Fruit fly (Drosophila melanogaster) whole organism, pupa: ENCODE measurements around the gene twr.

Experiments
- CG10348 ChIP-seq: fragments of 200-800 bp; sonication (Bioruptor generic); IDR thresholded peaks from 2 replicates; pipeline ENCODE4 v1.3.6; 2022; ENCODE audit warnings: missing biosample characterization, missing genetic modification characterization
- CG12605 ChIP-seq: fragments of 200-800 bp; sonication (Bioruptor generic); IDR thresholded peaks from 2 replicates; pipeline ENCODE4 v1.3.6; 2022; ENCODE audit warnings: missing biosample characterization, missing genetic modification characterization
- CG13204 ChIP-seq: fragments of 200-800 bp; sonication (Bioruptor generic); optimal IDR thresholded peaks from 2 replicates; lab custom pipeline; 2018; ENCODE audit warnings: missing biosample characterization, mild to moderate bottlenecking, missing genetic modification characterization, moderate library complexity
- CG14655 ChIP-seq: fragments of 200-800 bp; sonication (Bioruptor generic); optimal IDR thresholded peaks from 3 replicates; lab custom pipeline; 2017; ENCODE audit warnings: mild to moderate bottlenecking, missing biosample characterization, missing genetic modification reagents, missing genetic modification characterization
- CG15710 ChIP-seq: fragments of 200-800 bp; sonication (Bioruptor generic); optimal IDR thresholded peaks from 2 replicates; lab custom pipeline; 2018; ENCODE audit warnings: missing biosample characterization, mild to moderate bottlenecking, missing genetic modification characterization, moderate library complexity
- CG17806 ChIP-seq: fragments of 200-800 bp; sonication (Bioruptor generic); optimal IDR thresholded peaks from 2 replicates; lab custom pipeline; 2018; ENCODE audit warnings: missing biosample characterization, mild to moderate bottlenecking, missing genetic modification characterization, moderate library complexity
- CG32121 ChIP-seq: fragments of 200-800 bp; sonication (Bioruptor generic); IDR thresholded peaks from 2 replicates; pipeline ENCODE4 v1.3.6; 2022; ENCODE audit warnings: missing biosample characterization, missing genetic modification characterization
- CG34367 ChIP-seq: fragments of 200-800 bp; sonication (Bioruptor generic); optimal IDR thresholded peaks from 2 replicates; lab custom pipeline; 2018; ENCODE audit warnings: missing biosample characterization, mild to moderate bottlenecking, missing genetic modification characterization
- CG4496 ChIP-seq: fragments of 200-800 bp; sonication (Bioruptor generic); IDR thresholded peaks from 3 replicates; pipeline ENCODE4 v1.3.6; 2022; ENCODE audit warnings: missing biosample characterization, missing genetic modification characterization
- CG8159 ChIP-seq: fragments of 200-800 bp; sonication (Bioruptor generic); optimal IDR thresholded peaks from 3 replicates; lab custom pipeline; 2018; ENCODE audit warnings: missing biosample characterization, mild to moderate bottlenecking, missing genetic modification characterization, moderate library complexity
- CG8301 ChIP-seq: fragments of 200-800 bp; sonication (Bioruptor generic); optimal IDR thresholded peaks from 2 replicates; lab custom pipeline; 2018; ENCODE audit warnings: missing biosample characterization, mild to moderate bottlenecking, missing genetic modification characterization
- CG9948 ChIP-seq: fragments of 200-800 bp; sonication (Bioruptor generic); optimal IDR thresholded peaks from 2 replicates; lab custom pipeline; 2018; ENCODE audit warnings: missing biosample characterization, mild to moderate bottlenecking, missing genetic modification characterization, moderate library complexity
- D1 ChIP-seq: fragments of 200-800 bp; sonication (Bioruptor generic); optimal IDR thresholded peaks from 2 replicates; lab custom pipeline; 2018; ENCODE audit warnings: missing biosample characterization, mild to moderate bottlenecking, missing genetic modification characterization, moderate library complexity
- EcR ChIP-seq: fragments of 200-800 bp; sonication (Bioruptor generic); optimal IDR thresholded peaks from 3 replicates; lab custom pipeline; 2019; ENCODE audit warnings: missing biosample characterization, missing genetic modification characterization, mild to moderate bottlenecking, moderate library complexity, missing genetic modification reagents
- Ets98B ChIP-seq: fragments of 200-800 bp; sonication (Bioruptor generic); IDR thresholded peaks from 2 replicates; pipeline ENCODE4 v1.3.6; 2022; ENCODE audit warnings: missing biosample characterization, missing genetic modification characterization
- Pif1A ChIP-seq: fragments of 200-800 bp; sonication (Bioruptor generic); optimal IDR thresholded peaks from 3 replicates; lab custom pipeline; 2016; ENCODE audit warnings: missing biosample characterization, missing genetic modification characterization
- Pif1B ChIP-seq: fragments of 200-800 bp; sonication (Bioruptor generic); optimal IDR thresholded peaks from 3 replicates; lab custom pipeline; 2016; ENCODE audit warnings: missing biosample characterization, missing genetic modification characterization
- Snoo ChIP-seq: fragments of 200-800 bp; sonication (Bioruptor generic); optimal IDR thresholded peaks from 3 replicates; lab custom pipeline; 2017; ENCODE audit warnings: missing biosample characterization, mild to moderate bottlenecking, missing genetic modification characterization, inconsistent platforms
- fd96Ca ChIP-seq: fragments of 200-800 bp; sonication (Bioruptor generic); IDR thresholded peaks from 3 replicates; pipeline ENCODE4 v1.3.6; 2022; ENCODE audit warnings: missing biosample characterization, missing genetic modification characterization
- gl ChIP-seq: fragments of 200-800 bp; sonication (Bioruptor generic); optimal IDR thresholded peaks from 2 replicates; lab custom pipeline; 2018; ENCODE audit warnings: missing biosample characterization, mild to moderate bottlenecking, missing genetic modification characterization
- rn ChIP-seq: fragments of 200-800 bp; sonication (Bioruptor generic); IDR thresholded peaks from 2 replicates; pipeline ENCODE4 v1.3.6; 2022; ENCODE audit warnings: missing biosample characterization, missing genetic modification characterization

The twr gene

dm6 chr3R:6657278-6658246 is at the start of gene twr, which contains the start of gene CG1307:
Gene twr (plus strand): TSS chr3R:6657882.
Gene CG1307 (minus strand): TSS chr3R:6657442.
- TF ChIP-seq CG12605 (GFP tag; lab: Robert Waterston, UW): peak; percentile 50; the same call in 1 of the 2 replicates
- TF ChIP-seq EcR (GFP tag; lab: Kevin White, UChicago): peak; percentile 84
- TF ChIP-seq CG34367: no peak
- TF ChIP-seq CG9948: peak; percentile 4
- TF ChIP-seq D1 (tag; lab: Kevin White, UChicago): no peak
- no peak for TF ChIP-seq CG8301 (tag; lab: Kevin White, UChicago)
- TF ChIP-seq rn (GFP tag; lab: Robert Waterston, UW): no peak
- TF ChIP-seq CG4496 (GFP tag; lab: Robert Waterston, UW): 0 out of 3 replicates have a peak, but pooled peaks have one; percentile 25
- TF ChIP-seq CG15710 (tag; lab: Kevin White, UChicago): no peak
- TF ChIP-seq CG13204 (GFP tag; lab: Kevin White, UChicago): no peak
- TF ChIP-seq, all 21 proteins: peak for 4

- TF ChIP-seq CG14655 (GFP tag; lab: Kevin White, UChicago): no peak
- no peak for TF ChIP-seq CG8159 (tag; lab: Kevin White, UChicago)
- TF ChIP-seq CG32121 (GFP tag; lab: Robert Waterston, UW): no peak
- TF ChIP-seq CG10348: no peak
- TF ChIP-seq Pif1B (GFP tag; lab: Kevin White, UChicago): no peak
- no peak for TF ChIP-seq CG13204 (GFP tag; lab: Kevin White, UChicago)
- TF ChIP-seq CG4496 (GFP tag; lab: Robert Waterston, UW): no peak
- no peak for TF ChIP-seq CG17806 (tag; lab: Kevin White, UChicago)
- TF ChIP-seq CG15710 (tag; lab: Kevin White, UChicago): no peak
- TF ChIP-seq Pif1A (GFP tag; lab: Kevin White, UChicago): no peak
- TF ChIP-seq CG8301 (tag; lab: Kevin White, UChicago): no peak
These were observed 48.9 kb upstream of the twr start, which contains the start of gene glob2 for dm6 chr3R:6608814-6609213. Gene glob2 (minus strand): TSS chr3R:6608914.

- TF ChIP-seq CG15710 (tag; lab: Kevin White, UChicago) (no peak), CG12605 (GFP tag; lab: Robert Waterston, UW) (no peak), CG17806 (tag; lab: Kevin White, UChicago) (no peak), Ets98B (GFP tag; lab: Robert Waterston, UW) (no peak), gl (tag; lab: Kevin White, UChicago) (no peak), CG8301 (tag; lab: Kevin White, UChicago) (no peak), CG9948 (no peak), rn (GFP tag; lab: Robert Waterston, UW) (no peak), CG13204 (GFP tag; lab: Kevin White, UChicago) (no peak), Pif1B (GFP tag; lab: Kevin White, UChicago) (no peak), EcR (GFP tag; lab: Kevin White, UChicago) (no peak)
These were observed 29.9 kb upstream of the twr start, which contains the start of gene sowi for dm6 chr3R:6627800-6628199. Gene sowi (minus strand): TSS chr3R:6627900.

- TF ChIP-seq CG13204 (GFP tag; lab: Kevin White, UChicago) (no peak), CG14655 (GFP tag; lab: Kevin White, UChicago) (no peak), CG15710 (tag; lab: Kevin White, UChicago) (no peak), CG17806 (tag; lab: Kevin White, UChicago) (no peak), rn (GFP tag; lab: Robert Waterston, UW) (no peak), EcR (GFP tag; lab: Kevin White, UChicago) (no peak), CG8301 (tag; lab: Kevin White, UChicago) (no peak), CG4496 (GFP tag; lab: Robert Waterston, UW) (no peak), CG8159 (tag; lab: Kevin White, UChicago) (no peak), CG9948 (no peak), gl (tag; lab: Kevin White, UChicago) (no peak)
These were observed 28.5 kb upstream of the twr start, which contains the start of gene CG15177 for dm6 chr3R:6629221-6629620. Gene CG15177 (minus strand): TSS chr3R:6629321.

- TF ChIP-seq CG14655 (GFP tag; lab: Kevin White, UChicago) (no peak), CG17806 (tag; lab: Kevin White, UChicago) (no peak), gl (tag; lab: Kevin White, UChicago) (no peak), D1 (tag; lab: Kevin White, UChicago) (no peak), CG4496 (GFP tag; lab: Robert Waterston, UW) (no peak), Pif1B (GFP tag; lab: Kevin White, UChicago) (no peak), rn (GFP tag; lab: Robert Waterston, UW) (no peak), CG9948 (no peak), EcR (GFP tag; lab: Kevin White, UChicago) (no peak), CG13204 (GFP tag; lab: Kevin White, UChicago) (no peak), CG10348 (no peak), CG32121 (GFP tag; lab: Robert Waterston, UW) (no peak)
These were observed 27.8 kb upstream of the twr start, which contains the start of gene sunz for dm6 chr3R:6629851-6630250. Gene sunz (plus strand): TSS chr3R:6630151.

- TF ChIP-seq CG14655 (GFP tag; lab: Kevin White, UChicago) (no peak), CG8159 (tag; lab: Kevin White, UChicago) (no peak), CG10348 (no peak), Snoo (tag; lab: Kevin White, UChicago) (no peak), gl (tag; lab: Kevin White, UChicago) (no peak), CG32121 (GFP tag; lab: Robert Waterston, UW) (no peak), EcR (GFP tag; lab: Kevin White, UChicago) (no peak), CG12605 (GFP tag; lab: Robert Waterston, UW) (no peak), CG15710 (tag; lab: Kevin White, UChicago) (no peak), D1 (tag; lab: Kevin White, UChicago) (no peak), CG34367 (no peak), rn (GFP tag; lab: Robert Waterston, UW) (no peak), Ets98B (GFP tag; lab: Robert Waterston, UW) (no peak), fd96Ca (GFP tag; lab: Robert Waterston, UW) (no peak), CG4496 (GFP tag; lab: Robert Waterston, UW) (no peak)
- TF ChIP-seq, all 21 proteins: peak for 0
These were observed 16.8 kb upstream of the twr start, which contains the start of gene CG31286 for dm6 chr3R:6640932-6641331. Gene CG31286 (plus strand): TSS chr3R:6641232.
